Fruit fly (Drosophila melanogaster): ENCODE results near the gene CG34244.

CG34244 gene

DNA sequence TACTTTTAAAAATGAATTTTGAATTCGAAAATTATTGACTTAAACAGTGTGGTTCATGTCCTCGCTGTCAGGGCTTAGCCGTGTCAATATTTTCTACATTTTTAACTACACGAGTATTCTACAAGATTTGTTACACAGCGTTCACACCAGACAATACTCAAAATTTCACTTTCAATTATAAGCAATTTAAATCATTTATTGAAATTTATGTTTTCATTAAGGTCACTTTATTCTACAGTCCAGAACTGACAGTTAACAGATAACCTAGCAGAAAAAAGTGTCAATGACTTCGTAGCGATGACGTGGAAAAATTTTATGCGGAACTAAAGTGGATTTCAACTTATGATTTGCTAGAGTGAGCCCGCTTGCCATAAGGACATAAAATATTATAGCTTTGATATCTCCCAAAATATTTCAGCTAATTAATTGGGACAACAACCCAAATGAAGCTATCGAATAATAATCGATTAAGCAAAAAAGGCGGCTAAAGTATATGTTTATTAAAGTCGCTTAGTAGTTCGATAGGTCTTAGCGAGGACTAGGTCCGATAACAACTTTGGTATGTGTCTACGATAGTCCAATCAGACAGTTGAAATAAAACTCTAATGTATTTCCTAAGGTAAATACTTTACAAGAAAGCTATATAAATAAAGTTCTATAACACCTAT lies 45.6 kb downstream of the CG34244 start:
- TF ChIP-seq CG15710 (tag; optimal IDR thresholded peaks at IDR 0.05), result no peak
- peak; percentile 17 for TF ChIP-seq CG14655 (GFP tag; optimal IDR thresholded peaks at IDR 0.05)
- TF ChIP-seq CG12605 (GFP tag; IDR thresholded peaks at IDR 0.05), result peak; percentile 68; the same call in 1 of the 2 replicates
- TF ChIP-seq D1 (tag; optimal IDR thresholded peaks at IDR 0.05), result peak; percentile 29
- peak; percentile 51 for TF ChIP-seq Snoo (tag; optimal IDR thresholded peaks at IDR 0.05)
- peak; percentile 42 for TF ChIP-seq CG8301 (tag; optimal IDR thresholded peaks at IDR 0.05)
- TF ChIP-seq Pif1B (GFP tag; optimal IDR thresholded peaks at IDR 0.05), result no peak
- TF ChIP-seq rn (GFP tag; IDR thresholded peaks at IDR 0.05), result no peak
- peak; percentile 62 for TF ChIP-seq CG32121 (GFP tag; IDR thresholded peaks at IDR 0.05)
- TF ChIP-seq CG8159 (tag; optimal IDR thresholded peaks at IDR 0.05), result peak; percentile 52
- TF ChIP-seq Ets98B (GFP tag; IDR thresholded peaks at IDR 0.05), result peak; percentile 82

DNA sequence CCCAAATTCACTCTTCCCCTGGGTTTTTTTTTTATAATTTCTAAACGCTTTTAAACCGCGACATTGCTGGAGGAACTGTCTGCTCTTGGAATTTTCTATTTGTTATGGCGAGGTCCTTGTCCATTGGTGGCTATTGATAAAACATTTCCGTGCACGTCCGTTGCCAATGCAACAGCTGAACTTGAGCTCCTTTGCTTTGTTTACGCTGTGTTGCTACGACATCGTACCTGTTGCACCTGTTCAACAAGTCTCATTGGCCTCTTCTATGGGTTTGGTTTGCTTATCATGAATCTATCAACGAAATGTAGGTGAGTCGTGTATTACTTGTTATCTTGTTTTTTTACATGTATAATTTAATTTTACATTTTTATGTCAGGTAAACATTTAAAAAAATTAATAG lies 46.3 kb downstream of the CG34244 start, which contains the start of gene nan:
TSS of gene nan (minus strand) at position 218 of the 400 bp plus-strand sequence.
- TF ChIP-seq Pif1B (GFP tag; optimal IDR thresholded peaks at IDR 0.05) (no peak), CG12605 (GFP tag; IDR thresholded peaks at IDR 0.05) (peak; percentile 61)
